Worm (Caenorhabditis elegans) whole organism, young adult: ENCODE data around the gene vps-50.
A peak's percentile ranks its signal among the peaks of the same experiment; 100 is the strongest.

ENCODE experiments used
- B0019.2 ChIP-seq: fragments of 200-800 bp; sonication (Bioruptor generic); conservative IDR thresholded peaks from 2 replicates; pipeline ENCODE4 v1.3.6; 2022; ENCODE audit warnings: missing genetic modification reagents, missing genetic modification characterization, missing compliant biosample characterization
- B0035.1 ChIP-seq: sonication (generic microtip); optimal IDR thresholded peaks from 2 replicates; lab custom pipeline; 2016; ENCODE audit warnings: missing genetic modification characterization, mild to moderate bottlenecking, missing compliant biosample characterization, missing genotype, missing genetic modification reagents
- B0261.1 ChIP-seq: sonication (generic microtip); optimal IDR thresholded peaks from 2 replicates; lab custom pipeline; 2016; ENCODE audit warnings: mild to moderate bottlenecking, missing genetic modification characterization, moderate library complexity, missing compliant biosample characterization
- D2030.7 ChIP-seq: fragments of 200-800 bp; sonication (Bioruptor generic); IDR thresholded peaks from 2 replicates; pipeline ENCODE4 v1.3.6; 2022; ENCODE audit warnings: missing genetic modification reagents, missing genetic modification characterization, missing compliant biosample characterization
- F52B5.7 ChIP-seq: sonication (generic microtip); optimal IDR thresholded peaks from 2 replicates; lab custom pipeline; 2016; ENCODE audit warnings: mild to moderate bottlenecking, missing genetic modification characterization, missing compliant biosample characterization
- Y53F4B.3 ChIP-seq: fragments of 200-800 bp; sonication (Bioruptor generic); IDR thresholded peaks from 2 replicates; pipeline ENCODE4 v1.3.6; 2022; ENCODE audit warnings: missing genetic modification reagents, missing genetic modification characterization, missing compliant biosample characterization
- Y53G8AR.9 ChIP-seq: fragments of 200-800 bp; sonication (Bioruptor generic); conservative IDR thresholded peaks from 2 replicates; pipeline ENCODE4 v1.3.6; 2022; ENCODE audit warnings: missing genetic modification reagents, missing genetic modification characterization, missing compliant biosample characterization
- ZK185.1 ChIP-seq: sonication (generic microtip); optimal IDR thresholded peaks from 2 replicates; lab custom pipeline; 2016; ENCODE audit warnings: mild to moderate bottlenecking, missing genetic modification characterization, missing compliant biosample characterization; ENCODE audit not compliant: poor library complexity, severe bottlenecking
- akir-1 ChIP-seq: fragments of 200-800 bp; sonication (Bioruptor generic); optimal IDR thresholded peaks from 2 replicates; lab custom pipeline; 2018; ENCODE audit warnings: mild to moderate bottlenecking, missing genetic modification characterization, moderate library complexity, missing compliant biosample characterization
- aptf-2 ChIP-seq: fragments of 200-800 bp; sonication (Bioruptor generic); conservative IDR thresholded peaks from 2 replicates; pipeline ENCODE4 v1.3.6; 2022; ENCODE audit warnings: missing genetic modification reagents, missing genetic modification characterization, missing compliant biosample characterization
- attf-3 ChIP-seq: fragments of 200-800 bp; sonication (Bioruptor generic); conservative IDR thresholded peaks from 2 replicates; pipeline ENCODE4 v1.3.6; 2022; ENCODE audit warnings: missing genetic modification reagents, missing genetic modification characterization, missing compliant biosample characterization
- bed-1 ChIP-seq: fragments of 200-800 bp; sonication (Bioruptor generic); IDR thresholded peaks from 2 replicates; pipeline ENCODE4 v1.3.6; 2022; ENCODE audit warnings: missing genetic modification reagents, missing genetic modification characterization, missing compliant biosample characterization
- bed-2 ChIP-seq: fragments of 200-800 bp; sonication (Bioruptor generic); IDR thresholded peaks from 2 replicates; pipeline ENCODE4 v1.3.6; 2022; ENCODE audit warnings: missing genetic modification reagents, missing genetic modification characterization, missing compliant biosample characterization
- cebp-2 ChIP-seq: fragments of 200-800 bp; sonication (Bioruptor generic); IDR thresholded peaks from 2 replicates; pipeline ENCODE4 v1.3.6; 2022; ENCODE audit warnings: missing genetic modification characterization, missing compliant biosample characterization
- ceh-100 ChIP-seq: fragments of 200-800 bp; sonication (Bioruptor generic); IDR thresholded peaks from 2 replicates; pipeline ENCODE4 v1.3.6; 2022; ENCODE audit warnings: missing genetic modification reagents, missing genetic modification characterization, missing compliant biosample characterization
- ceh-27 ChIP-seq: fragments of 200-800 bp; sonication (Bioruptor generic); optimal IDR thresholded peaks from 2 replicates; lab custom pipeline; 2018; ENCODE audit warnings: mild to moderate bottlenecking, missing genetic modification characterization, moderate library complexity, missing compliant biosample characterization
- ceh-40 ChIP-seq: fragments of 200-800 bp; sonication (Bioruptor generic); IDR thresholded peaks from 2 replicates; pipeline ENCODE4 v1.3.6; 2022; ENCODE audit warnings: missing genetic modification characterization, missing compliant biosample characterization
- ceh-58 ChIP-seq: fragments of 200-800 bp; sonication (Bioruptor generic); IDR thresholded peaks from 2 replicates; pipeline ENCODE4 v1.3.6; 2022; ENCODE audit warnings: missing genetic modification characterization, missing compliant biosample characterization
- dox-1 ChIP-seq: fragments of 200-800 bp; sonication (Bioruptor generic); IDR thresholded peaks from 2 replicates; pipeline ENCODE4 v1.3.6; 2022; ENCODE audit warnings: missing genetic modification reagents, missing genetic modification characterization, missing compliant biosample characterization
- egrh-3 ChIP-seq: fragments of 200-800 bp; sonication (Bioruptor generic); IDR thresholded peaks from 2 replicates; pipeline ENCODE4 v1.3.6; 2022; ENCODE audit warnings: missing genetic modification reagents, missing genetic modification characterization, missing compliant biosample characterization
- hlh-12 ChIP-seq: sonication (generic microtip); optimal IDR thresholded peaks from 2 replicates; lab custom pipeline; 2016; ENCODE audit warnings: missing genetic modification characterization, missing compliant biosample characterization
- hmg-1.2 ChIP-seq: fragments of 200-800 bp; sonication (Bioruptor generic); IDR thresholded peaks from 2 replicates; pipeline ENCODE4 v1.3.6; 2022; ENCODE audit warnings: missing genetic modification reagents, missing genetic modification characterization, missing compliant biosample characterization
- hmg-20 ChIP-seq: fragments of 200-800 bp; sonication (Bioruptor generic); IDR thresholded peaks from 2 replicates; pipeline ENCODE4 v1.3.6; 2022; ENCODE audit warnings: missing genetic modification reagents, missing genetic modification characterization, missing compliant biosample characterization
- hrde-1 ChIP-seq: sonication (generic microtip); optimal IDR thresholded peaks from 2 replicates; lab custom pipeline; 2016; ENCODE audit warnings: missing genetic modification characterization, mild to moderate bottlenecking, missing compliant biosample characterization, moderate library complexity, missing genotype, missing genetic modification reagents, borderline replicate concordance
- nfya-1 ChIP-seq: sonication (generic microtip); optimal IDR thresholded peaks from 2 replicates; lab custom pipeline; 2017; ENCODE audit warnings: antibody characterized with exemption, missing compliant biosample characterization, missing genetic modification characterization, borderline replicate concordance; ENCODE audit not compliant: insufficient read depth
- rcor-1 ChIP-seq: fragments of 200-800 bp; sonication (Bioruptor generic); IDR thresholded peaks from 2 replicates; pipeline ENCODE4 v1.3.6; 2022; ENCODE audit warnings: missing genetic modification reagents, missing genetic modification characterization, missing compliant biosample characterization
- sdz-38 ChIP-seq: sonication (generic microtip); optimal IDR thresholded peaks from 2 replicates; lab custom pipeline; 2016; ENCODE audit warnings: missing genotype, missing genetic modification characterization, missing compliant biosample characterization
- sea-2 ChIP-seq: fragments of 200-800 bp; sonication (Bioruptor generic); IDR thresholded peaks from 2 replicates; pipeline ENCODE4 v1.3.6; 2022; ENCODE audit warnings: missing genetic modification characterization, missing compliant biosample characterization
- snpc-3.4 ChIP-seq: sonication (generic microtip); optimal IDR thresholded peaks from 2 replicates; lab custom pipeline; 2017; ENCODE audit warnings: missing genetic modification characterization, mild to moderate bottlenecking, missing compliant biosample characterization, antibody characterized with exemption, moderate library complexity, missing genotype, missing genetic modification reagents
- somi-1 ChIP-seq: fragments of 200-800 bp; sonication (Bioruptor generic); optimal IDR thresholded peaks from 2 replicates; lab custom pipeline; 2018; ENCODE audit warnings: mild to moderate bottlenecking, missing genetic modification characterization, missing compliant biosample characterization
- sptf-2 ChIP-seq: fragments of 200-800 bp; sonication (Bioruptor generic); optimal IDR thresholded peaks from 2 replicates; lab custom pipeline; 2018; ENCODE audit warnings: mild to moderate bottlenecking, missing genetic modification characterization, missing compliant biosample characterization
- tbx-9 ChIP-seq: sonication (generic microtip); optimal IDR thresholded peaks from 2 replicates; lab custom pipeline; 2016; ENCODE audit warnings: borderline replicate concordance, missing genetic modification characterization, inconsistent platforms, missing compliant biosample characterization
- unc-130 ChIP-seq: sonication (generic microtip); optimal IDR thresholded peaks from 2 replicates; lab custom pipeline; 2016; ENCODE audit warnings: missing genetic modification reagents, missing genetic modification characterization, missing compliant biosample characterization
- zfh-2 ChIP-seq: fragments of 200-800 bp; sonication (Bioruptor generic); conservative IDR thresholded peaks from 2 replicates; pipeline ENCODE4 v1.3.6; 2022; ENCODE audit warnings: missing genetic modification reagents, missing genetic modification characterization, missing compliant biosample characterization

vps-50 gene

ce11 chrIII:10855398-10855880, 13.6 kb upstream of the vps-50 start, which contains the start of gene Y39A1C.1 (continued):
- no peak for TF ChIP-seq sdz-38
- no peak for TF ChIP-seq snpc-3.4 (tag; lab: Kevin White, UChicago)

ce11 chrIII:10856830-10857229, 12.2 kb upstream of the vps-50 start:
- TF ChIP-seq akir-1 (GFP tag; lab: Kevin White, UChicago) (peak; percentile 77), bed-2 (GFP tag; lab: Robert Waterston, UW) (peak; percentile 56; the same call in 1 of the 2 replicates), snpc-3.4 (tag; lab: Kevin White, UChicago) (no peak), bed-1 (GFP tag; lab: Robert Waterston, UW) (no peak), ceh-27 (GFP tag; lab: Kevin White, UChicago) (peak; percentile 63), attf-3 (0 out of 2 replicates have a peak, but pooled peaks have one; percentile 12), cebp-2 (GFP tag; lab: Robert Waterston, UW) (0 out of 2 replicates have a peak, but pooled peaks have one; percentile 28), ceh-100 (peak; percentile 87), D2030.7 (GFP tag; lab: Robert Waterston, UW) (peak; percentile 27; the same call in 1 of the 2 replicates), aptf-2 (GFP tag; lab: Robert Waterston, UW) (peak; percentile 63; the same call in 1 of the 2 replicates), sptf-2 (GFP tag; lab: Kevin White, UChicago) (no peak), Y53G8AR.9 (no peak), dox-1 (GFP tag; lab: Robert Waterston, UW) (no peak), B0019.2 (GFP tag; lab: Robert Waterston, UW) (no peak), F52B5.7 (tag; lab: Kevin White, UChicago) (no peak), rcor-1 (no peak), unc-130 (GFP tag; lab: Kevin White, UChicago) (peak; percentile 48)
- TF ChIP-seq, all 124 proteins: peak for 9

ce11 chrIII:10857984-10858383, 11.0 kb upstream of the vps-50 start, which contains the start of gene oxi-1:
Gene oxi-1 (plus strand): TSS chrIII:10858284.
- TF ChIP-seq somi-1 (GFP tag; lab: Kevin White, UChicago) = no peak
- no peak for TF ChIP-seq nfya-1
- no peak for TF ChIP-seq Y53G8AR.9
- no peak for TF ChIP-seq sea-2 (GFP tag; lab: Robert Waterston, UW)
- no peak for TF ChIP-seq ceh-58 (GFP tag; lab: Robert Waterston, UW)
- no peak for TF ChIP-seq hlh-12
- TF ChIP-seq, all 124 proteins: peak for 0

- TF ChIP-seq hmg-20 = no peak
- no peak for TF ChIP-seq tbx-9 (tag; lab: Kevin White, UChicago)
- no peak for TF ChIP-seq unc-130 (GFP tag; lab: Kevin White, UChicago)
- TF ChIP-seq B0035.1 (tag; lab: Kevin White, UChicago) = no peak
- TF ChIP-seq ZK185.1 (tag; lab: Kevin White, UChicago) = no peak
- no peak for TF ChIP-seq hrde-1 (tag; lab: Kevin White, UChicago)
- TF ChIP-seq, all 124 proteins: peak for 0
These were observed 7.6 kb upstream of the vps-50 start for ce11 chrIII:10861375-10861774.

ce11 chrIII:10867086-10867485, 1.9 kb upstream of the vps-50 start:
- peak; percentile 70; the same call in 1 of the 2 replicates for TF ChIP-seq zfh-2 (GFP tag; lab: Robert Waterston, UW)
- TF ChIP-seq ZK185.1 (tag; lab: Kevin White, UChicago) = no peak
- no peak for TF ChIP-seq D2030.7 (GFP tag; lab: Robert Waterston, UW)
- TF ChIP-seq egrh-3 (GFP tag; lab: Robert Waterston, UW) = peak; percentile 75
- no peak for TF ChIP-seq B0261.1 (tag; lab: Kevin White, UChicago)
- TF ChIP-seq ceh-40 (GFP tag; lab: Robert Waterston, UW) = no peak
- no peak for TF ChIP-seq Y53F4B.3 (GFP tag; lab: Robert Waterston, UW)
- no peak for TF ChIP-seq hmg-1.2
- TF ChIP-seq, all 124 proteins: peak for 2
